Worm (Caenorhabditis elegans): ENCODE measurements around the gene Y82E9BL.19.

Y82E9BL.19 gene

ce11 chrIII:1347003-1347402, 15.2 kb downstream of the Y82E9BL.19 start:
- no peak for TF ChIP-seq efl-1 (optimal IDR thresholded peaks at IDR 0.05)
- TF ChIP-seq efl-1 (GFP tag; optimal IDR thresholded peaks at IDR 0.05 in 1 of 2), result peak in 1 of 2 experiments; percentile 51
- TF ChIP-seq elt-3 (tag; optimal IDR thresholded peaks at IDR 0.05), result no peak
- no peak for TF ChIP-seq C34B4.2 (tag; optimal IDR thresholded peaks at IDR 0.05)
- TF ChIP-seq xbp-1 (tag; optimal IDR thresholded peaks at IDR 0.05), result no peak

ce11 chrIII:1347539-1347938, 15.7 kb downstream of the Y82E9BL.19 start, which contains the start of gene Y82E9BL.5:
Y82E9BL.5 (minus strand) TSS chrIII:1347639.
- no peak for TF ChIP-seq elt-3 (tag; optimal IDR thresholded peaks at IDR 0.05)
- TF ChIP-seq C04F5.9 (tag; optimal IDR thresholded peaks at IDR 0.05), result no peak
- no peak for TF ChIP-seq unc-62 (GFP tag; optimal IDR thresholded peaks at IDR 0.05)
- no peak for TF ChIP-seq egl-13 (tag; optimal IDR thresholded peaks at IDR 0.05)
- no peak for TF ChIP-seq efl-1 (optimal IDR thresholded peaks at IDR 0.05)
- TF ChIP-seq efl-1 (GFP tag; optimal IDR thresholded peaks at IDR 0.05 in 1 of 2), result no peak
- TF ChIP-seq nhr-237 (tag; optimal IDR thresholded peaks at IDR 0.05), result no peak
- no peak for TF ChIP-seq nhr-19 (GFP tag; conservative IDR thresholded peaks at IDR 0.05)
- TF ChIP-seq nhr-77 (tag; optimal IDR thresholded peaks at IDR 0.05), result no peak
- no peak for TF ChIP-seq isw-1 (GFP tag; IDR thresholded peaks at IDR 0.05)
- TF ChIP-seq sptf-1 (tag; optimal IDR thresholded peaks at IDR 0.05), result no peak
- TF ChIP-seq ztf-11 (tag; optimal IDR thresholded peaks at IDR 0.05), result no peak
- no peak for TF ChIP-seq lin-15B (tag; optimal IDR thresholded peaks at IDR 0.05)
- no peak for TF ChIP-seq aly-2 (tag; optimal IDR thresholded peaks at IDR 0.05)
- TF ChIP-seq fkh-8 (tag; optimal IDR thresholded peaks at IDR 0.05), result no peak
- TF ChIP-seq dsc-1 (tag; optimal IDR thresholded peaks at IDR 0.05), result no peak
- no peak for TF ChIP-seq ceh-8 (GFP tag; optimal IDR thresholded peaks at IDR 0.05)

ce11 chrIII:1349313-1349712, 17.5 kb downstream of the Y82E9BL.19 start, which contains the start of gene fbxa-25:
fbxa-25 (minus strand) TSS chrIII:1349450.
- TF ChIP-seq efl-1 (optimal IDR thresholded peaks at IDR 0.05) (no peak), efl-1 (GFP tag; optimal IDR thresholded peaks at IDR 0.05 in 1 of 2) (peak in 1 of 2 experiments; percentile 51), lin-14 (GFP tag; optimal IDR thresholded peaks at IDR 0.05) (no peak), nhr-71 (tag; optimal IDR thresholded peaks at IDR 0.05) (no peak), elt-2 (tag; optimal IDR thresholded peaks at IDR 0.05) (peak; percentile 5)

- TF ChIP-seq nhr-85 (tag), result no peak
- TF ChIP-seq efl-1 (optimal IDR thresholded peaks at IDR 0.05), result no peak
- peak in 1 of 2 experiments; percentile 62 for TF ChIP-seq efl-1 (GFP tag; optimal IDR thresholded peaks at IDR 0.05 in 1 of 2)
- TF ChIP-seq Y116A8C.19 (tag; optimal IDR thresholded peaks at IDR 0.05; ENCODE audit: borderline replicate concordance), result no peak
- no peak for TF ChIP-seq ama-1 (optimal IDR thresholded peaks at IDR 0.05)
- TF ChIP-seq nhr-12 (tag; optimal IDR thresholded peaks at IDR 0.05), result no peak
These were observed 18.9 kb downstream of the Y82E9BL.19 start, which contains the start of gene Y82E9BL.3 for ce11 chrIII:1350745-1351144. Y82E9BL.3 (minus strand) TSS chrIII:1350845.

- TF ChIP-seq mab-9 (GFP tag; IDR thresholded peaks at IDR 0.05) (no peak), efl-1 (optimal IDR thresholded peaks at IDR 0.05) (no peak), efl-1 (GFP tag; optimal IDR thresholded peaks at IDR 0.05 in 1 of 2) (no peak), efl-3 (GFP tag; optimal IDR thresholded peaks at IDR 0.05) (no peak), lin-39 (tag; optimal IDR thresholded peaks at IDR 0.05) (no peak), fos-1 (tag; optimal IDR thresholded peaks at IDR 0.05) (no peak), sup-37 (GFP tag; optimal IDR thresholded peaks at IDR 0.05) (no peak), ceh-8 (GFP tag; optimal IDR thresholded peaks at IDR 0.05) (no peak), nhr-237 (tag; optimal IDR thresholded peaks at IDR 0.05) (no peak), C04F5.9 (tag; optimal IDR thresholded peaks at IDR 0.05) (no peak), egl-27 (tag; optimal IDR thresholded peaks at IDR 0.05) (no peak), egl-13 (tag; optimal IDR thresholded peaks at IDR 0.05) (no peak), swsn-7 (tag; optimal IDR thresholded peaks at IDR 0.05) (no peak), tlp-1 (tag; optimal IDR thresholded peaks at IDR 0.05) (no peak), ztf-4 (tag; optimal IDR thresholded peaks at IDR 0.05) (no peak), nhr-71 (tag; optimal IDR thresholded peaks at IDR 0.05) (no peak)
These were observed 22.7 kb downstream of the Y82E9BL.19 start for ce11 chrIII:1354523-1354922.
